Fruit fly (Drosophila melanogaster) whole organism, embryonic: ENCODE data around the gene CG32588.

Experiments
- CG4617 ChIP-seq: fragments of 200-800 bp; sonication (Bioruptor generic); optimal IDR thresholded peaks from 3 replicates; lab custom pipeline; 2016; ENCODE audit warnings: missing biosample characterization, missing genetic modification characterization, borderline replicate concordance
- pb ChIP-seq: fragments of 200-800 bp; sonication (Bioruptor generic); optimal IDR thresholded peaks from 3 replicates; lab custom pipeline; 2016; ENCODE audit warnings: missing biosample characterization, missing genetic modification characterization

dm6 chrX:15229775-15230174, 23.3 kb upstream of the CG32588 start, which contains the start of gene CG9101:
- no peak for TF ChIP-seq pb (GFP tag; lab: Kevin White, UChicago)
- TF ChIP-seq CG4617 (GFP tag; lab: Kevin White, UChicago), result no peak
